Worm (Caenorhabditis elegans) whole organism, L1 larva: ENCODE measurements around the gene ZK1055.6.
A peak's percentile ranks its signal among the peaks of the same experiment; 100 is the strongest.
"Not testable (repeated sequence)": the region's sequence is repeated elsewhere in the genome, so short reads cannot be mapped to it uniquely, and the experiment has no call there.

ENCODE experiments used
- C16A3.4 ChIP-seq: fragments of 150-350 bp; optimal IDR thresholded peaks from 2 replicates; lab custom pipeline; 2014; ENCODE audit warnings: missing biosample characterization, missing genetic modification characterization
- C34B4.2 ChIP-seq: sonication (generic microtip); optimal IDR thresholded peaks from 2 replicates; lab custom pipeline; 2017; ENCODE audit warnings: mild to moderate bottlenecking, missing genetic modification characterization, missing compliant biosample characterization
- Y116A8C.19 ChIP-seq: sonication (generic microtip); optimal IDR thresholded peaks from 2 replicates; lab custom pipeline; 2016; ENCODE audit warnings: missing compliant biosample characterization, missing genetic modification characterization, borderline replicate concordance
- ama-1 ChIP-seq: fragments of 150-350 bp; optimal IDR thresholded peaks from 2 replicates; lab custom pipeline; 2014
- blmp-1 ChIP-seq: fragments of 150-350 bp; optimal IDR thresholded peaks from 2 replicates; lab custom pipeline; 2014; ENCODE audit warnings: missing biosample characterization, missing genetic modification characterization
- ceh-63 ChIP-seq: fragments of 200-800 bp; sonication (Bioruptor generic); optimal IDR thresholded peaks from 2 replicates; lab custom pipeline; 2018; ENCODE audit warnings: mild to moderate bottlenecking, missing genetic modification characterization, missing compliant biosample characterization
- ceh-8 ChIP-seq: fragments of 200-800 bp; sonication (Bioruptor generic); optimal IDR thresholded peaks from 2 replicates; lab custom pipeline; 2018; ENCODE audit warnings: mild to moderate bottlenecking, missing genetic modification characterization, moderate library complexity, missing compliant biosample characterization
- ces-1 ChIP-seq: fragments of 150-350 bp; optimal IDR thresholded peaks from 2 replicates; lab custom pipeline; 2014; ENCODE audit warnings: missing biosample characterization, missing genetic modification reagents, missing genetic modification characterization
- dpl-1 ChIP-seq, 3 experiments: fragments of 150-350 bp in 2 of 3; sonication (generic microtip) in 1 of 3; optimal IDR thresholded peaks; 2 replicates each; lab custom pipeline; 2014 to 2017; ENCODE audit warnings: missing biosample characterization in 3 of 3, missing genetic modification characterization in 3 of 3, missing genetic modification reagents in 3 of 3
- dsc-1 ChIP-seq: sonication (generic microtip); optimal IDR thresholded peaks from 2 replicates; lab custom pipeline; 2016; ENCODE audit warnings: mild to moderate bottlenecking, missing genetic modification characterization, missing compliant biosample characterization
- efl-1 ChIP-seq, 4 experiments: fragments of 150-350 bp; optimal IDR thresholded peaks in 3 of 4; peaks in 1 of 4; 1 replicate in 1 of 4; 2 replicates in 3 of 4; lab custom pipeline; 2014; ENCODE audit warnings: missing biosample characterization in 2 of 4, missing genetic modification characterization in 2 of 4, missing genetic modification reagents in 2 of 4
- efl-3 ChIP-seq: fragments of 200-800 bp; sonication (Bioruptor generic); optimal IDR thresholded peaks from 2 replicates; lab custom pipeline; 2018; ENCODE audit warnings: mild to moderate bottlenecking, missing genetic modification characterization, missing compliant biosample characterization
- egl-27 ChIP-seq, 2 experiments: fragments of 150-350 bp in 1 of 2; sonication (generic microtip); optimal IDR thresholded peaks; 3 replicates each; lab custom pipeline; 2017 to 2018; ENCODE audit warnings: missing biosample characterization in 2 of 2, missing genetic modification characterization in 2 of 2, missing genetic modification reagents in 2 of 2
- elt-2 ChIP-seq: sonication (generic microtip); optimal IDR thresholded peaks from 2 replicates; lab custom pipeline; 2016; ENCODE audit warnings: missing genetic modification characterization, mild to moderate bottlenecking, inconsistent platforms, missing compliant biosample characterization, missing genetic modification reagents
- elt-3 ChIP-seq, 6 experiments: fragments of 150-350 bp in 1 of 6; sonication (generic microtip); optimal IDR thresholded peaks; 2 replicates each; lab custom pipeline; 2017 to 2018; ENCODE audit warnings: missing biosample characterization in 6 of 6, missing genetic modification characterization in 6 of 6, inconsistent platforms in 1 of 6
- ets-5 ChIP-seq: fragments of 200-800 bp; sonication (Bioruptor generic); IDR thresholded peaks from 2 replicates; pipeline ENCODE4 v1.3.6; 2022; ENCODE audit warnings: missing genetic modification characterization, missing compliant biosample characterization
- hlh-4 ChIP-seq: sonication (generic microtip); optimal IDR thresholded peaks from 2 replicates; lab custom pipeline; 2016; ENCODE audit warnings: mild to moderate bottlenecking, missing genetic modification characterization, missing compliant biosample characterization
- hpl-2 ChIP-seq: fragments of 150-350 bp; optimal IDR thresholded peaks from 2 replicates; lab custom pipeline; 2014; ENCODE audit warnings: missing biosample characterization, missing genetic modification reagents, missing genetic modification characterization
- irx-1 ChIP-seq: sonication (generic microtip); optimal IDR thresholded peaks from 2 replicates; lab custom pipeline; 2016; ENCODE audit warnings: missing genetic modification characterization, missing compliant biosample characterization
- jun-1 ChIP-seq: fragments of 150-350 bp; optimal IDR thresholded peaks from 2 replicates; lab custom pipeline; 2014; ENCODE audit warnings: missing biosample characterization, missing genetic modification reagents, missing genetic modification characterization
- lin-15B ChIP-seq: fragments of 150-350 bp; sonication (generic microtip); optimal IDR thresholded peaks from 3 replicates; lab custom pipeline; 2014; ENCODE audit warnings: missing biosample characterization, missing genetic modification characterization
- lin-35 ChIP-seq, 2 experiments: fragments of 150-350 bp; optimal IDR thresholded peaks; 2 replicates each; lab custom pipeline; 2014; ENCODE audit warnings: missing biosample characterization in 2 of 2, missing genetic modification characterization in 2 of 2, missing genetic modification reagents in 2 of 2
- lir-3 ChIP-seq: sonication (generic microtip); optimal IDR thresholded peaks from 2 replicates; lab custom pipeline; 2016; ENCODE audit warnings: mild to moderate bottlenecking, missing genetic modification characterization, moderate library complexity, missing compliant biosample characterization; ENCODE audit not compliant: poor library complexity
- nhr-19 ChIP-seq: fragments of 200-800 bp; sonication (Bioruptor generic); conservative IDR thresholded peaks from 2 replicates; pipeline ENCODE4 v1.3.6; 2022; ENCODE audit warnings: missing genetic modification characterization, missing compliant biosample characterization
- nhr-28 ChIP-seq: fragments of 150-350 bp; optimal IDR thresholded peaks from 2 replicates; lab custom pipeline; 2014; ENCODE audit warnings: missing biosample characterization, missing genetic modification characterization
- nhr-77 ChIP-seq: fragments of 150-350 bp; optimal IDR thresholded peaks from 2 replicates; lab custom pipeline; 2014; ENCODE audit warnings: missing biosample characterization, missing genetic modification characterization
- nhr-90 ChIP-seq: sonication (generic microtip); optimal IDR thresholded peaks from 2 replicates; lab custom pipeline; 2016; ENCODE audit warnings: mild to moderate bottlenecking, missing genetic modification characterization, missing compliant biosample characterization; ENCODE audit not compliant: poor library complexity
- pag-3 ChIP-seq: sonication (generic microtip); optimal IDR thresholded peaks from 2 replicates; lab custom pipeline; 2017; ENCODE audit warnings: missing genetic modification characterization, mild to moderate bottlenecking, missing compliant biosample characterization, antibody characterized with exemption, borderline replicate concordance; ENCODE audit not compliant: insufficient read depth
- pqm-1 ChIP-seq: sonication (generic microtip); optimal IDR thresholded peaks from 3 replicates; lab custom pipeline; 2017; ENCODE audit warnings: missing biosample characterization, missing genetic modification characterization
- snu-23 ChIP-seq: sonication (generic microtip); optimal IDR thresholded peaks from 2 replicates; lab custom pipeline; 2016; ENCODE audit warnings: missing genetic modification characterization, missing compliant biosample characterization
- sup-37 ChIP-seq: fragments of 200-800 bp; sonication (Bioruptor generic); optimal IDR thresholded peaks from 2 replicates; lab custom pipeline; 2018; ENCODE audit warnings: mild to moderate bottlenecking, missing genetic modification characterization, missing compliant biosample characterization
- swsn-7 ChIP-seq: sonication (generic microtip); optimal IDR thresholded peaks from 2 replicates; lab custom pipeline; 2016; ENCODE audit warnings: missing genetic modification characterization, missing compliant biosample characterization
- unc-62 ChIP-seq: fragments of 150-350 bp; optimal IDR thresholded peaks from 2 replicates; lab custom pipeline; 2014; ENCODE audit warnings: missing biosample characterization, missing genetic modification reagents, missing genetic modification characterization
- unc-86 ChIP-seq: sonication (generic microtip); optimal IDR thresholded peaks from 2 replicates; lab custom pipeline; 2016; ENCODE audit warnings: missing genetic modification characterization, missing compliant biosample characterization
- vab-15 ChIP-seq: sonication (generic microtip); optimal IDR thresholded peaks from 2 replicates; lab custom pipeline; 2017; ENCODE audit warnings: missing genotype, mild to moderate bottlenecking, missing genetic modification characterization, missing compliant biosample characterization

Gene ZK1055.6

DNA sequence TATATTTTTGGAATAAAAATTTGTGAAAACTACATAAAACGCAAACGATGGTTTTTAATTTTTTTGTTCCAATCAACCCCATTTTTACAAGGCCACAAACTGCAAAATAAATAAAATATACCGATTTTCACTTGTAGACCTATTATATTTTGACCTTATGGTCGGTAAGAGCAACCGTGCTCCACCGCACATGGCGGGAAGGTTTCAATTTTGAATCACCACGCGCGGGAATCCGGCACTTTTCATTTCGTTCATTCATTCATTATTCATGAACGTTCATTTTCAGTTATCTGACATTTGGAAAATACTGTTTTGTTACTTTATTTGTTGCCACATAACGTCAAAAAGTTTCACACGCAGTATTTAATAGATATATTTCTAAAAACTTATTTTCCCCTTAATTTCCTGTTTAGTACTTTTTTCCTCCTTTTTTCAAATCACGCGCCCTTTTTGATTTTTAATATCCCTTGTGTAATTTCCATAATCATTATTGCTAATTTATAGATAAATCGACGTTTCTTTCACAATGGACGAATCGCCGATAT is 8.6 kb downstream of the ZK1055.6 start, which contains the start of gene hcp-1 (continued):
- TF ChIP-seq pag-3 (tag; lab: Kevin White, UChicago): no peak
- no peak for TF ChIP-seq vab-15 (tag; lab: Kevin White, UChicago)
- peak; percentile 12 for TF ChIP-seq lin-15B
- no peak for TF ChIP-seq egl-27 (tag; optimal IDR thresholded peaks at IDR 0.05; lab: Kevin White, UChicago)
- TF ChIP-seq elt-3 (tag; optimal IDR thresholded peaks at IDR 0.05; lab: Kevin White, UChicago): no peak
- TF ChIP-seq ama-1 (lab: Kevin White, UChicago): no peak
- TF ChIP-seq C34B4.2: no peak
- TF ChIP-seq swsn-7 (tag; lab: Kevin White, UChicago): peak; percentile 9
- TF ChIP-seq ets-5 (GFP tag; lab: Robert Waterston, UW): no peak
- TF ChIP-seq ces-1 (GFP tag; lab: Kevin White, UChicago): no peak
- TF ChIP-seq, all 84 proteins: peak for 16

DNA sequence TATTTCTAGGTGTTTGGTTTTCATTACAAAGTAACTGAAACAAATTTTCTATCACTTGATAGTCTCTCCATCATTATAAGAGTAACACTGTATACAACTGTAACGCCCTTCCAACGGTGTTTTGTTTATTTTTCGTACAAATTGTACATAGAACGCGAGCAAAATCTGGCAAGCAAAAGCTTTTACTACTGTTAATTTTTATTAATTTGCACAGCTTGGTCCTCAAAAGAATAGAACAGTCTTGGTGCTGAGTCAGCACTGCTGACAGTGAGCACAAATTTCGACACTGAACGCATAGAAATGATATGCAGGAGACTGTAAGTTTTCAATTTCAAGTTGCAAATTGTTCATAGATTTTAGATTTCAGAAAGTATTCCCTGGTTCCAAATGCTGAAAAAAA is 12.1 kb downstream of the ZK1055.6 start, which contains the start of gene ZK1055.2:
ZK1055.2 (plus strand) TSS at position 301 of the 400 bp plus-strand sequence.
- no peak for TF ChIP-seq Y116A8C.19 (tag; lab: Kevin White, UChicago)

DNA sequence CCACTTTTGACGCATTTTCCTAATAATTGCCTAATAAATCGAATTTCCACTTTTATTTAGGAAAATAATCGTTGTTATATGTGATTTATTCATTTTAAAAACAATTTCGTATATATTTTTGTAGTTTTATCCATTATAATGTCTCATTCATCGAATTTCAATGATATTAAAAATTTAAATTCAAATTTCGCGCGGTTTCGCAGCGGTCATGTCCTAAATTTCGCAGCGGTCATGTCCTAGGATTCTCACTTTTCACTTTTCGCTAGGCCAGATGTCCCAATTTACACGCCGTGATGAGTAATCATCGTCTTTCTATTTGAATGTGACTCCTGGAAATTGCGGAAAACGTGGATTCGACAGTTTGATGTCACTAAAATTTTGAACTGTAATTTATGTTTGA is 20.6 kb downstream of the ZK1055.6 start, which contains the start of gene ZK1055.4:
ZK1055.4 (plus strand) TSS at position 301 of the 400 bp plus-strand sequence.
- TF ChIP-seq dpl-1 (GFP tag; optimal IDR thresholded peaks at IDR 0.05; lab: Kevin White, UChicago) (peak in 1 of 3 experiments; percentile 4), blmp-1 (tag; lab: Kevin White, UChicago) (peak; percentile 44), efl-1 (GFP tag; optimal IDR thresholded peaks at IDR 0.05 in 1 of 2; lab: Kevin White, UChicago) (peak in 1 of 2 experiments; percentile 17)
- not testable (repeated sequence) for TF ChIP-seq efl-1 (optimal IDR thresholded peaks at IDR 0.05; lab: Kevin White, UChicago)

DNA sequence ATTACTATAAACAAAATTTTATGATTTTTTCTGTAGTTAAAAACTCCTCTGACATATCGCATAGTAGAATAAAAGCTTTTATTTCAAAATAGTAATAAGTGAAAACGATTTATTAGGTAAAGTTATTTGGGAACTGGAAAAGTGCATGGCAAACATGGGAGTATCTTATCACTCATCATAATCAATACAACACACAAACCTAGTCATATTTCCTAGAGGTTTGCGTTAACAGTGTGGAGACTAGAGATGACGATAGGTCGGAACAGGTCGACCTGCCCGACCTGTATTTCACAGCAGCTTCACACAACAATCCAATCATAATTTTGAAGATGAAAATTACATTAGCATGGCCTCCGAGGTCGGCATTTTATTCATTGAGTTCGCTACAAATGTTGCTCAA is 22.4 kb downstream of the ZK1055.6 start, which contains the start of gene EGAP9.3:
EGAP9.3 (minus strand) TSS at position 131 of the 400 bp plus-strand sequence.
- no peak for TF ChIP-seq unc-62
- no peak for TF ChIP-seq blmp-1 (tag; lab: Kevin White, UChicago)
- no peak for TF ChIP-seq nhr-77
- TF ChIP-seq nhr-19 (GFP tag; lab: Robert Waterston, UW): no peak
- TF ChIP-seq hpl-2: no peak
- TF ChIP-seq hlh-4 (tag; lab: Kevin White, UChicago): no peak
- TF ChIP-seq irx-1: no peak
- TF ChIP-seq C16A3.4: no peak
- TF ChIP-seq efl-1 (optimal IDR thresholded peaks at IDR 0.05; lab: Kevin White, UChicago): no peak
- no peak for TF ChIP-seq efl-1 (GFP tag; optimal IDR thresholded peaks at IDR 0.05 in 1 of 2; lab: Kevin White, UChicago)
- no peak for TF ChIP-seq pqm-1

DNA sequence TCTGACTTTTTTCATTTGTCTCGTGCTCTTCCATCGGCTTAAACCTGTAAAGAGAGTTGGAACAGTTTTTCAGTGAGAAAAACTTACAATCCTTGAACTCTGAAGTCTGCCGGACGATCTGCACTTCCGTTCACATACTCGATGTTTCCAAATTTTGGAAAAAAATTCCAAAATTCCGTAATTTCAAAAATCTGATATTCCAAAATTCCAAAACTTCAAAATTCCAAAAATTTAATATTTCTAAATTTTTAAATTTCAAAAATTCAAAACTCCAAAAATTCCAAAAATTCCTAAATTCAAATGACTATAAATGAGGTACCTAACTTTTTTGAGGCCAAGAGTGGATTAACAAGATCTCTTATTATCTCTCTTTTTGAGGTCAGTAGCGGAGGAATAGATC is 25.8 kb downstream of the ZK1055.6 start, which contains the start of gene EGAP9.4:
EGAP9.4 (plus strand) TSS at position 301 of the 400 bp plus-strand sequence.
- TF ChIP-seq unc-86 (tag; lab: Kevin White, UChicago) (no peak), pqm-1 (no peak), sup-37 (no peak), efl-1 (optimal IDR thresholded peaks at IDR 0.05; lab: Kevin White, UChicago) (no peak), efl-1 (GFP tag; optimal IDR thresholded peaks at IDR 0.05 in 1 of 2; lab: Kevin White, UChicago) (no peak), efl-3 (GFP tag; lab: Kevin White, UChicago) (no peak), nhr-28 (tag; lab: Kevin White, UChicago) (no peak), ceh-63 (GFP tag; lab: Kevin White, UChicago) (no peak)
- TF ChIP-seq, all 84 proteins: peak for 0

DNA sequence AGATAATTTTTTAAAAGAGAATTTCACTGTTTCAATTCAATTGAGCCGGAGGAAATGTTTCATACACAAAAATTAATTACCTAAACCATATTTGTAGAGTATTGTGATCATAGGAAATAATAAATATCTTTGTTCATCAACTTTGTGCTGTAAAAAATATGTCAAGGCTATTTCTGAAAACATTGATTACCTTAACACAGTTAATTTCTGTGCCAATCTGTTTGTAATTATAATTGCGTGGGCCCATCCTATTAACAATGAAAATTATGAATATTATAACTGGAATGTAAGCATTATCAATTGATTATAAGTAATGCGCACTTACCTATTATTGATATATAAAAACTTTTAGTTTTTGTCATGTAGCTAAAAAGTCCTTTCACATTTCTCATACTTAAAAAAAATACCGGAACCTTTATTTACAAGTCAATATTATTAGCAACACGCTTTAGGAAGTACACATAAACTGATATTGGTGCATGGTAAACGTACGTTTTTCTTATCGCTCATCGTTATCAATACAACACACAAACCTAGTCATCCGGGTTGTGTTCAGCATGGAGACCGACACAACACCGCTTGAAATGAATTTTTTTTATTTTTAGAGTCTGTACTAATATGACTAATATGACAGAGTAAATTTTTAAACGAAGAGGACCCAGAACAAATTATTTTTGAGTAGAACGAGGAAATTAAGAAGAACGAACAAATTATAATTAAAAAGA is 26.8 kb downstream of the ZK1055.6 start, which contains the start of gene fut-2:
fut-2 (minus strand) TSS at position 485 of the 725 bp plus-strand sequence.
- TF ChIP-seq elt-2: peak; percentile 85
- TF ChIP-seq jun-1 (tag; lab: Kevin White, UChicago): no peak
- TF ChIP-seq snu-23 (GFP tag; lab: Kevin White, UChicago): no peak
- no peak for TF ChIP-seq nhr-28 (tag; lab: Kevin White, UChicago)
- TF ChIP-seq lin-35 (GFP tag; optimal IDR thresholded peaks at IDR 0.05; lab: Kevin White, UChicago): peak in 1 of 2 experiments; percentile 12
- no peak for TF ChIP-seq lir-3 (tag; lab: Kevin White, UChicago)
- no peak for TF ChIP-seq dsc-1 (tag; lab: Kevin White, UChicago)
- no peak for TF ChIP-seq efl-1 (optimal IDR thresholded peaks at IDR 0.05; lab: Kevin White, UChicago)
- TF ChIP-seq efl-1 (GFP tag; optimal IDR thresholded peaks at IDR 0.05 in 1 of 2; lab: Kevin White, UChicago): peak in 1 of 2 experiments; percentile 28
- TF ChIP-seq nhr-90 (tag; lab: Kevin White, UChicago): no peak
- no peak for TF ChIP-seq elt-3 (tag; optimal IDR thresholded peaks at IDR 0.05; lab: Kevin White, UChicago)
- no peak for TF ChIP-seq blmp-1 (tag; lab: Kevin White, UChicago)
- TF ChIP-seq ceh-8 (GFP tag; lab: Kevin White, UChicago): no peak
